Worm (Caenorhabditis elegans) whole organism, mixed stage, embryonic: ENCODE data around the gene cebp-1.

Experiments
- M03D4.4 ChIP-seq: sonication (generic microtip); optimal IDR thresholded peaks from 2 replicates; lab custom pipeline; 2017; ENCODE audit warnings: mild to moderate bottlenecking, missing genetic modification characterization, missing compliant biosample characterization
- bed-3 ChIP-seq: fragments of 200-800 bp; sonication (Bioruptor generic); optimal IDR thresholded peaks from 3 replicates; lab custom pipeline; 2018; ENCODE audit warnings: mild to moderate bottlenecking, missing genetic modification characterization, moderate library complexity, missing compliant biosample characterization
- ceh-39 ChIP-seq: fragments of 150-350 bp; optimal IDR thresholded peaks from 2 replicates; lab custom pipeline; 2014; ENCODE audit warnings: missing biosample characterization, missing genetic modification characterization
- ceh-43 ChIP-seq: fragments of 200-800 bp; sonication (Bioruptor generic); optimal IDR thresholded peaks from 2 replicates; lab custom pipeline; 2018; ENCODE audit warnings: mild to moderate bottlenecking, missing genetic modification characterization, moderate library complexity, missing compliant biosample characterization
- ceh-83 ChIP-seq: fragments of 200-800 bp; sonication (Bioruptor generic); optimal IDR thresholded peaks from 2 replicates; lab custom pipeline; 2018; ENCODE audit warnings: mild to moderate bottlenecking, missing genetic modification characterization, missing compliant biosample characterization
- ces-1 ChIP-seq: fragments of 150-350 bp; optimal IDR thresholded peaks from 2 replicates; lab custom pipeline; 2014; ENCODE audit warnings: missing biosample characterization, missing genetic modification reagents, missing genetic modification characterization
- cnd-1 ChIP-seq: fragments of 200-800 bp; sonication (Bioruptor generic); optimal IDR thresholded peaks from 2 replicates; lab custom pipeline; 2018; ENCODE audit warnings: mild to moderate bottlenecking, missing genetic modification characterization, missing compliant biosample characterization
- elt-3 ChIP-seq: fragments of 150-350 bp; optimal IDR thresholded peaks from 2 replicates; lab custom pipeline; 2014; ENCODE audit warnings: missing biosample characterization, missing genetic modification characterization
- flh-1 ChIP-seq: fragments of 200-800 bp; sonication (Bioruptor generic); optimal IDR thresholded peaks from 2 replicates; lab custom pipeline; 2018; ENCODE audit warnings: mild to moderate bottlenecking, missing genetic modification characterization, moderate library complexity, missing compliant biosample characterization
- ham-2 ChIP-seq: fragments of 200-800 bp; sonication (Bioruptor generic); optimal IDR thresholded peaks from 2 replicates; lab custom pipeline; 2018; ENCODE audit warnings: mild to moderate bottlenecking, missing genetic modification characterization, missing compliant biosample characterization
- hlh-1 ChIP-seq: fragments of 150-350 bp; optimal IDR thresholded peaks from 2 replicates; lab custom pipeline; 2014; ENCODE audit warnings: missing biosample characterization, missing genetic modification reagents, missing genetic modification characterization
- lin-13 ChIP-seq: fragments of 150-350 bp; optimal IDR thresholded peaks from 2 replicates; lab custom pipeline; 2014; ENCODE audit warnings: missing biosample characterization, missing genetic modification characterization
- lin-32 ChIP-seq: fragments of 200-800 bp; sonication (Bioruptor generic); optimal IDR thresholded peaks from 2 replicates; lab custom pipeline; 2018; ENCODE audit warnings: mild to moderate bottlenecking, missing genetic modification characterization, missing compliant biosample characterization
- lsy-2 ChIP-seq: fragments of 150-350 bp; optimal IDR thresholded peaks from 2 replicates; lab custom pipeline; 2014; ENCODE audit warnings: missing biosample characterization, missing genetic modification characterization
- mab-5 ChIP-seq: fragments of 150-350 bp; optimal IDR thresholded peaks from 2 replicates; lab custom pipeline; 2014; ENCODE audit warnings: missing biosample characterization, missing genetic modification characterization
- mep-1 ChIP-seq: fragments of 150-350 bp; optimal IDR thresholded peaks from 2 replicates; lab custom pipeline; 2017; ENCODE audit warnings: missing biosample characterization, missing genetic modification reagents, missing genetic modification characterization, inconsistent platforms
- mls-2 ChIP-seq: sonication (generic microtip); optimal IDR thresholded peaks from 2 replicates; lab custom pipeline; 2016; ENCODE audit warnings: mild to moderate bottlenecking, missing genetic modification characterization, moderate library complexity, missing compliant biosample characterization
- nhr-12 ChIP-seq: fragments of 150-350 bp; optimal IDR thresholded peaks from 2 replicates; lab custom pipeline; 2014; ENCODE audit warnings: missing biosample characterization, missing genetic modification characterization
- nhr-2 ChIP-seq: fragments of 150-350 bp; optimal IDR thresholded peaks from 2 replicates; lab custom pipeline; 2014; ENCODE audit warnings: missing biosample characterization, missing genetic modification characterization
- nhr-237 ChIP-seq: fragments of 150-350 bp; optimal IDR thresholded peaks from 2 replicates; lab custom pipeline; 2014; ENCODE audit warnings: missing biosample characterization, missing genetic modification characterization
- nhr-28 ChIP-seq: fragments of 150-350 bp; optimal IDR thresholded peaks from 2 replicates; lab custom pipeline; 2014; ENCODE audit warnings: missing biosample characterization, missing genetic modification characterization
- nhr-76 ChIP-seq: sonication (generic microtip); optimal IDR thresholded peaks from 2 replicates; lab custom pipeline; 2017; ENCODE audit warnings: missing biosample characterization, missing genetic modification characterization
- pha-4 ChIP-seq: fragments of 150-350 bp; optimal IDR thresholded peaks from 2 replicates; lab custom pipeline; 2018; ENCODE audit warnings: missing biosample characterization, missing genetic modification reagents, missing genetic modification characterization
- sem-2 ChIP-seq: fragments of 200-800 bp; sonication (Bioruptor generic); optimal IDR thresholded peaks from 2 replicates; lab custom pipeline; 2018; ENCODE audit warnings: mild to moderate bottlenecking, missing genetic modification characterization, missing compliant biosample characterization
- snpc-4 ChIP-seq: fragments of 150-350 bp; optimal IDR thresholded peaks from 2 replicates; lab custom pipeline; 2014; ENCODE audit warnings: missing biosample characterization, missing genetic modification characterization
- sptf-1 ChIP-seq: sonication (generic microtip); optimal IDR thresholded peaks from 2 replicates; lab custom pipeline; 2017; ENCODE audit warnings: mild to moderate bottlenecking, missing genetic modification characterization, moderate library complexity, missing compliant biosample characterization
- tbx-8 ChIP-seq: fragments of 200-800 bp; sonication (Bioruptor generic); optimal IDR thresholded peaks from 2 replicates; lab custom pipeline; 2018; ENCODE audit warnings: mild to moderate bottlenecking, missing genetic modification characterization, moderate library complexity, missing compliant biosample characterization
- unc-120 ChIP-seq: sonication (generic microtip); optimal IDR thresholded peaks from 2 replicates; lab custom pipeline; 2017; ENCODE audit warnings: missing genetic modification characterization, missing compliant biosample characterization; ENCODE audit not compliant: poor library complexity, severe bottlenecking
- unc-39 ChIP-seq: fragments of 150-350 bp; optimal IDR thresholded peaks from 2 replicates; lab custom pipeline; 2014; ENCODE audit warnings: missing biosample characterization, missing genetic modification characterization
- unc-62 ChIP-seq: fragments of 150-350 bp; optimal IDR thresholded peaks from 2 replicates; lab custom pipeline; 2014; ENCODE audit warnings: missing biosample characterization, missing genetic modification reagents, missing genetic modification characterization
- zip-8 ChIP-seq: fragments of 150-350 bp; optimal IDR thresholded peaks from 2 replicates; lab custom pipeline; 2014; ENCODE audit warnings: missing biosample characterization, missing genetic modification characterization
- ztf-11 ChIP-seq: fragments of 150-350 bp; optimal IDR thresholded peaks from 2 replicates; lab custom pipeline; 2014; ENCODE audit warnings: missing biosample characterization, missing genetic modification characterization

The cebp-1 gene

ce11 chrX:1464699-1465098 lies 11.0 kb upstream of the cebp-1 start, which contains the start of gene D1005.6:
D1005.6 (minus strand) TSS chrX:1464799.
- no peak for TF ChIP-seq ham-2
- TF ChIP-seq ces-1 = no peak
- TF ChIP-seq pha-4 (tag; lab: Kevin White, UChicago) = no peak
- no peak for TF ChIP-seq lin-13 (tag; lab: Kevin White, UChicago)

DNA sequence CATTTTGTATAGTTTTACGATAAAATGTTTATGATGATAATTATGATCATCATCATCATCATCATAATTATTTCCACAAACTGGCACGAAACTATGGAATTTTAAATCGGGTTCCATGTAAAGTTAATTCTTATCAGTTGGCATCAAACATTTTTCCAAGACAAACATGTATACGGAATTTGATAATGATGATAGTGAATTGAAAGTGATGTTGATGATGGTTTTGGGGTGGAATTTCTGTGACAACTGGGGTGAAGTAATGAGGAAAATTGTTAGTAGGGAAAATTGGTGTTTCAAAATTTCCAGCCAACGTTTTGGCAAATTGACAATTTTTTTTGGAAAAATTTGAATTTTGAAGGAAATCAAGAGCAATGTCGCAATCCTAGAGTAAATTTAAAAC lies 6.1 kb upstream of the cebp-1 start:
- TF ChIP-seq M03D4.4 (no peak), ceh-39 (tag; lab: Kevin White, UChicago) (no peak), zip-8 (tag; lab: Kevin White, UChicago) (no peak), sem-2 (GFP tag; lab: Kevin White, UChicago) (no peak), tbx-8 (GFP tag; lab: Kevin White, UChicago) (no peak), mls-2 (tag; lab: Kevin White, UChicago) (no peak), nhr-12 (tag; lab: Kevin White, UChicago) (no peak), lin-32 (GFP tag; lab: Kevin White, UChicago) (no peak), ham-2 (no peak), ceh-43 (GFP tag; lab: Kevin White, UChicago) (no peak), lsy-2 (tag; lab: Kevin White, UChicago) (no peak), elt-3 (tag; lab: Kevin White, UChicago) (no peak), ceh-83 (no peak), pha-4 (tag; lab: Kevin White, UChicago) (no peak), unc-120 (tag; lab: Kevin White, UChicago) (no peak), nhr-237 (tag; lab: Kevin White, UChicago) (no peak)

DNA sequence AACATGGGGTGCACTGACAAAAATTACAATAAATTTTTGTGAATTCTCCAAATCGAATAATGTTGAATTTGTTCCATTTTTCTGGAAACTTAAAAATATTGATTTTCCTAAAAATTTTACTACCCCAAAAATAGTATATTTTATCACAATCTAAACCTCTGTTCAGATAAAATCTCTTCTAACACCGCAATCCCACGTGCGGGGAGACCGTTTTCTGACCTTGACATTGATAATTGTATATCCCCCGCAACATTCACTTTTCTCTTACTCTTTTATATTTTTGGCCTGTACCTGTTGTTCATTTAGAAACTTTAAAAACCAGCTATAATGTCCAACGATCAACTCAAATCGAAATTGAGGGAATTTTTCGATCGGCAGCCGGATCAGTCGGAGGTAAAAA lies 5.1 kb upstream of the cebp-1 start, which contains the start of gene D1005.2:
Gene D1005.2, plus strand, starts transcription at position 230 of the 400 bp plus-strand sequence.
- TF ChIP-seq bed-3 (GFP tag; lab: Kevin White, UChicago) (no peak), pha-4 (tag; lab: Kevin White, UChicago) (no peak), nhr-237 (tag; lab: Kevin White, UChicago) (no peak), unc-120 (tag; lab: Kevin White, UChicago) (no peak), snpc-4 (tag; lab: Kevin White, UChicago) (no peak), unc-39 (tag; lab: Kevin White, UChicago) (no peak), mep-1 (tag; lab: Kevin White, UChicago) (no peak), mab-5 (tag; lab: Kevin White, UChicago) (no peak), nhr-12 (tag; lab: Kevin White, UChicago) (no peak), sptf-1 (no peak), nhr-28 (tag; lab: Kevin White, UChicago) (no peak), zip-8 (tag; lab: Kevin White, UChicago) (no peak), unc-62 (GFP tag; lab: Kevin White, UChicago) (no peak), nhr-76 (tag; lab: Kevin White, UChicago) (no peak), lsy-2 (tag; lab: Kevin White, UChicago) (no peak), ceh-43 (GFP tag; lab: Kevin White, UChicago) (no peak), tbx-8 (GFP tag; lab: Kevin White, UChicago) (no peak), sem-2 (GFP tag; lab: Kevin White, UChicago) (no peak), flh-1 (GFP tag; lab: Kevin White, UChicago) (no peak)

- TF ChIP-seq pha-4 (tag; lab: Kevin White, UChicago) (peak; percentile 60), unc-62 (GFP tag; lab: Kevin White, UChicago) (peak; percentile 54), unc-120 (tag; lab: Kevin White, UChicago) (peak; percentile 39), mab-5 (tag; lab: Kevin White, UChicago) (no peak), ztf-11 (no peak), nhr-28 (tag; lab: Kevin White, UChicago) (no peak), snpc-4 (tag; lab: Kevin White, UChicago) (no peak), nhr-2 (tag; lab: Kevin White, UChicago) (no peak), hlh-1 (tag; lab: Kevin White, UChicago) (peak; percentile 67), cnd-1 (tag; lab: Kevin White, UChicago) (no peak)
These were observed 2.8 kb upstream of the cebp-1 start for ce11 chrX:1456350-1457080.
